Worm (Caenorhabditis elegans) whole organism, mixed stage, embryonic: ENCODE data around the gene srv-12.

Experiments
- M03D4.4 ChIP-seq: sonication (generic microtip); optimal IDR thresholded peaks from 2 replicates; lab custom pipeline; 2017; ENCODE audit warnings: mild to moderate bottlenecking, missing genetic modification characterization, missing compliant biosample characterization
- bed-3 ChIP-seq: fragments of 200-800 bp; sonication (Bioruptor generic); optimal IDR thresholded peaks from 3 replicates; lab custom pipeline; 2018; ENCODE audit warnings: mild to moderate bottlenecking, missing genetic modification characterization, moderate library complexity, missing compliant biosample characterization
- blmp-1 ChIP-seq: fragments of 150-350 bp; optimal IDR thresholded peaks from 2 replicates; lab custom pipeline; 2014; ENCODE audit warnings: missing biosample characterization, missing genetic modification characterization
- ceh-39 ChIP-seq: fragments of 150-350 bp; optimal IDR thresholded peaks from 2 replicates; lab custom pipeline; 2014; ENCODE audit warnings: missing biosample characterization, missing genetic modification characterization
- ceh-83 ChIP-seq: fragments of 200-800 bp; sonication (Bioruptor generic); optimal IDR thresholded peaks from 2 replicates; lab custom pipeline; 2018; ENCODE audit warnings: mild to moderate bottlenecking, missing genetic modification characterization, missing compliant biosample characterization
- cnd-1 ChIP-seq: fragments of 200-800 bp; sonication (Bioruptor generic); optimal IDR thresholded peaks from 2 replicates; lab custom pipeline; 2018; ENCODE audit warnings: mild to moderate bottlenecking, missing genetic modification characterization, missing compliant biosample characterization
- drap-1 ChIP-seq: fragments of 200-800 bp; sonication (Bioruptor generic); optimal IDR thresholded peaks from 3 replicates; lab custom pipeline; 2018; ENCODE audit warnings: mild to moderate bottlenecking, missing genetic modification characterization, missing compliant biosample characterization
- elt-1 ChIP-seq: sonication (generic microtip); optimal IDR thresholded peaks from 2 replicates; lab custom pipeline; 2017; ENCODE audit warnings: missing genetic modification characterization, mild to moderate bottlenecking, missing compliant biosample characterization, antibody characterized with exemption, moderate library complexity, borderline replicate concordance; ENCODE audit not compliant: insufficient read depth
- elt-3 ChIP-seq: fragments of 150-350 bp; optimal IDR thresholded peaks from 2 replicates; lab custom pipeline; 2014; ENCODE audit warnings: missing biosample characterization, missing genetic modification characterization
- ham-2 ChIP-seq: fragments of 200-800 bp; sonication (Bioruptor generic); optimal IDR thresholded peaks from 2 replicates; lab custom pipeline; 2018; ENCODE audit warnings: mild to moderate bottlenecking, missing genetic modification characterization, missing compliant biosample characterization
- hlh-1 ChIP-seq: fragments of 150-350 bp; optimal IDR thresholded peaks from 2 replicates; lab custom pipeline; 2014; ENCODE audit warnings: missing biosample characterization, missing genetic modification reagents, missing genetic modification characterization
- lin-13 ChIP-seq: fragments of 150-350 bp; optimal IDR thresholded peaks from 2 replicates; lab custom pipeline; 2014; ENCODE audit warnings: missing biosample characterization, missing genetic modification characterization
- lin-32 ChIP-seq: fragments of 200-800 bp; sonication (Bioruptor generic); optimal IDR thresholded peaks from 2 replicates; lab custom pipeline; 2018; ENCODE audit warnings: mild to moderate bottlenecking, missing genetic modification characterization, missing compliant biosample characterization
- lsy-2 ChIP-seq: fragments of 150-350 bp; optimal IDR thresholded peaks from 2 replicates; lab custom pipeline; 2014; ENCODE audit warnings: missing biosample characterization, missing genetic modification characterization
- mep-1 ChIP-seq: fragments of 150-350 bp; optimal IDR thresholded peaks from 2 replicates; lab custom pipeline; 2017; ENCODE audit warnings: missing biosample characterization, missing genetic modification reagents, missing genetic modification characterization, inconsistent platforms
- nhr-12 ChIP-seq: fragments of 150-350 bp; optimal IDR thresholded peaks from 2 replicates; lab custom pipeline; 2014; ENCODE audit warnings: missing biosample characterization, missing genetic modification characterization
- nhr-2 ChIP-seq: fragments of 150-350 bp; optimal IDR thresholded peaks from 2 replicates; lab custom pipeline; 2014; ENCODE audit warnings: missing biosample characterization, missing genetic modification characterization
- nhr-237 ChIP-seq: fragments of 150-350 bp; optimal IDR thresholded peaks from 2 replicates; lab custom pipeline; 2014; ENCODE audit warnings: missing biosample characterization, missing genetic modification characterization
- nhr-28 ChIP-seq: fragments of 150-350 bp; optimal IDR thresholded peaks from 2 replicates; lab custom pipeline; 2014; ENCODE audit warnings: missing biosample characterization, missing genetic modification characterization
- pha-4 ChIP-seq: fragments of 150-350 bp; optimal IDR thresholded peaks from 2 replicates; lab custom pipeline; 2018; ENCODE audit warnings: missing biosample characterization, missing genetic modification reagents, missing genetic modification characterization
- sem-2 ChIP-seq: fragments of 200-800 bp; sonication (Bioruptor generic); optimal IDR thresholded peaks from 2 replicates; lab custom pipeline; 2018; ENCODE audit warnings: mild to moderate bottlenecking, missing genetic modification characterization, missing compliant biosample characterization
- snpc-4 ChIP-seq: fragments of 150-350 bp; optimal IDR thresholded peaks from 2 replicates; lab custom pipeline; 2014; ENCODE audit warnings: missing biosample characterization, missing genetic modification characterization
- sptf-1 ChIP-seq: sonication (generic microtip); optimal IDR thresholded peaks from 2 replicates; lab custom pipeline; 2017; ENCODE audit warnings: mild to moderate bottlenecking, missing genetic modification characterization, moderate library complexity, missing compliant biosample characterization
- tbx-8 ChIP-seq: fragments of 200-800 bp; sonication (Bioruptor generic); optimal IDR thresholded peaks from 2 replicates; lab custom pipeline; 2018; ENCODE audit warnings: mild to moderate bottlenecking, missing genetic modification characterization, moderate library complexity, missing compliant biosample characterization
- unc-120 ChIP-seq: sonication (generic microtip); optimal IDR thresholded peaks from 2 replicates; lab custom pipeline; 2017; ENCODE audit warnings: missing genetic modification characterization, missing compliant biosample characterization; ENCODE audit not compliant: poor library complexity, severe bottlenecking
- unc-39 ChIP-seq: fragments of 150-350 bp; optimal IDR thresholded peaks from 2 replicates; lab custom pipeline; 2014; ENCODE audit warnings: missing biosample characterization, missing genetic modification characterization
- unc-62 ChIP-seq: fragments of 150-350 bp; optimal IDR thresholded peaks from 2 replicates; lab custom pipeline; 2014; ENCODE audit warnings: missing biosample characterization, missing genetic modification reagents, missing genetic modification characterization
- zip-8 ChIP-seq: fragments of 150-350 bp; optimal IDR thresholded peaks from 2 replicates; lab custom pipeline; 2014; ENCODE audit warnings: missing biosample characterization, missing genetic modification characterization

The srv-12 gene

ce11 chrIV:10047108-10047507, 6.3 kb downstream of the srv-12 start, which contains the start of gene T04B2.3:
T04B2.3 (plus strand) TSS chrIV:10047408.
- TF ChIP-seq unc-120 (tag; lab: Kevin White, UChicago) (no peak), zip-8 (no peak), unc-39 (tag; lab: Kevin White, UChicago) (no peak), lin-13 (tag; lab: Kevin White, UChicago) (no peak), elt-1 (tag; lab: Kevin White, UChicago) (no peak), elt-3 (no peak), nhr-237 (tag; lab: Kevin White, UChicago) (no peak), unc-62 (GFP tag; lab: Kevin White, UChicago) (no peak), M03D4.4 (tag; lab: Kevin White, UChicago) (no peak), lsy-2 (no peak), blmp-1 (tag; lab: Kevin White, UChicago) (no peak), ceh-39 (tag; lab: Kevin White, UChicago) (no peak)
- TF ChIP-seq, all 35 proteins: peak for 0

- no peak for TF ChIP-seq unc-120 (tag; lab: Kevin White, UChicago)
- TF ChIP-seq unc-62 (GFP tag; lab: Kevin White, UChicago): no peak
- no peak for TF ChIP-seq ceh-39 (tag; lab: Kevin White, UChicago)
- no peak for TF ChIP-seq cnd-1 (tag; lab: Kevin White, UChicago)
- no peak for TF ChIP-seq pha-4 (tag; lab: Kevin White, UChicago)
- TF ChIP-seq sptf-1: no peak
- TF ChIP-seq, all 35 proteins: peak for 0
These were observed 7.4 kb downstream of the srv-12 start for ce11 chrIV:10046005-10046404.

- TF ChIP-seq bed-3: no peak
- TF ChIP-seq snpc-4 (tag; lab: Kevin White, UChicago): no peak
- TF ChIP-seq mep-1: no peak
- TF ChIP-seq nhr-12 (tag; lab: Kevin White, UChicago): no peak
These were observed 10.6 kb downstream of the srv-12 start, which contains the start of gene frk-1 for ce11 chrIV:10042881-10043280. frk-1 (plus strand) TSS chrIV:10043181.

ce11 chrIV:10040803-10041202, 12.6 kb downstream of the srv-12 start, which contains the start of gene dhs-31:
dhs-31 (minus strand) TSS chrIV:10040903.
- TF ChIP-seq tbx-8 (GFP tag; lab: Kevin White, UChicago) (no peak), snpc-4 (tag; lab: Kevin White, UChicago) (no peak), nhr-2 (no peak), sem-2 (GFP tag; lab: Kevin White, UChicago) (no peak), nhr-237 (tag; lab: Kevin White, UChicago) (no peak), pha-4 (tag; lab: Kevin White, UChicago) (no peak), drap-1 (GFP tag; lab: Kevin White, UChicago) (no peak), lsy-2 (no peak), ceh-83 (GFP tag; lab: Kevin White, UChicago) (no peak), nhr-28 (tag; lab: Kevin White, UChicago) (no peak), hlh-1 (tag; lab: Kevin White, UChicago) (no peak), unc-62 (GFP tag; lab: Kevin White, UChicago) (no peak), M03D4.4 (tag; lab: Kevin White, UChicago) (no peak), blmp-1 (tag; lab: Kevin White, UChicago) (no peak)

- TF ChIP-seq nhr-12 (tag; lab: Kevin White, UChicago): no peak
- TF ChIP-seq lin-32 (GFP tag; lab: Kevin White, UChicago): no peak
- TF ChIP-seq elt-3: no peak
- no peak for TF ChIP-seq lin-13 (tag; lab: Kevin White, UChicago)
- no peak for TF ChIP-seq snpc-4 (tag; lab: Kevin White, UChicago)
These were observed 16.5 kb downstream of the srv-12 start, which contains the start of gene F44D12.10 for ce11 chrIV:10036966-10037365. F44D12.10 (minus strand) TSS chrIV:10037066.

- TF ChIP-seq elt-1 (tag; lab: Kevin White, UChicago): no peak
- no peak for TF ChIP-seq bed-3
- TF ChIP-seq hlh-1 (tag; lab: Kevin White, UChicago): no peak
- no peak for TF ChIP-seq sem-2 (GFP tag; lab: Kevin White, UChicago)
- no peak for TF ChIP-seq ham-2 (GFP tag; lab: Kevin White, UChicago)
- no peak for TF ChIP-seq nhr-12 (tag; lab: Kevin White, UChicago)
These were observed 20.4 kb downstream of the srv-12 start, which contains the start of gene F44D12.6 for ce11 chrIV:10033053-10033452. F44D12.6 (plus strand) TSS chrIV:10033353.
